Worm (Caenorhabditis elegans): Measurements from ENCODE around the gene K02E7.7.

Gene K02E7.7

ce11 chrII:1084899-1085298, 30.1 kb downstream of the K02E7.7 start (continued):
- TF ChIP-seq mdl-1 (tag; optimal IDR thresholded peaks at IDR 0.05), result no peak
- TF ChIP-seq aly-2 (tag; optimal IDR thresholded peaks at IDR 0.05), result no peak
- no peak for TF ChIP-seq nhr-12 (tag; optimal IDR thresholded peaks at IDR 0.05)
- no peak for TF ChIP-seq elt-3 (tag; optimal IDR thresholded peaks at IDR 0.05)
- TF ChIP-seq pha-4 (tag; optimal IDR thresholded peaks at IDR 0.05), result peak; percentile 35
- no peak for TF ChIP-seq unc-62 (GFP tag; optimal IDR thresholded peaks at IDR 0.05)
- peak; percentile 10 for TF ChIP-seq lin-15B (tag; optimal IDR thresholded peaks at IDR 0.05)
- no peak for TF ChIP-seq fkh-10 (GFP tag; optimal IDR thresholded peaks at IDR 0.05)
- TF ChIP-seq elt-1 (tag; optimal IDR thresholded peaks at IDR 0.05), result no peak
- TF ChIP-seq nhr-237 (tag; optimal IDR thresholded peaks at IDR 0.05), result no peak
- TF ChIP-seq ztf-4 (tag; optimal IDR thresholded peaks at IDR 0.05), result no peak

- TF ChIP-seq elt-3 (tag; optimal IDR thresholded peaks at IDR 0.05), result no peak
- TF ChIP-seq nhr-67 (tag; optimal IDR thresholded peaks at IDR 0.05), result no peak
- no peak for TF ChIP-seq jun-1 (tag; optimal IDR thresholded peaks at IDR 0.05)
- TF ChIP-seq mdl-1 (tag; optimal IDR thresholded peaks at IDR 0.05), result no peak
- TF ChIP-seq eor-1 (tag; optimal IDR thresholded peaks at IDR 0.05), result no peak
- no peak for TF ChIP-seq lin-15B (tag; optimal IDR thresholded peaks at IDR 0.05)
- TF ChIP-seq ZK546.5 (tag; optimal IDR thresholded peaks at IDR 0.05), result no peak
- no peak for TF ChIP-seq R02D3.7 (tag; optimal IDR thresholded peaks at IDR 0.05)
- TF ChIP-seq nhr-28 (tag; optimal IDR thresholded peaks at IDR 0.05), result no peak
- no peak for TF ChIP-seq nhr-11 (tag; optimal IDR thresholded peaks at IDR 0.05)
- TF ChIP-seq nfya-1 (tag; optimal IDR thresholded peaks at IDR 0.05; ENCODE audit: insufficient read depth), result no peak
- no peak for TF ChIP-seq elt-2 (tag; optimal IDR thresholded peaks at IDR 0.05)
- TF ChIP-seq ztf-11 (tag; optimal IDR thresholded peaks at IDR 0.05), result no peak
- no peak for TF ChIP-seq sea-2 (GFP tag; optimal IDR thresholded peaks at IDR 0.05)
- TF ChIP-seq snpc-4 (tag; optimal IDR thresholded peaks at IDR 0.05), result no peak
- TF ChIP-seq egl-5 (tag; optimal IDR thresholded peaks at IDR 0.05), result no peak
- no peak for TF ChIP-seq ceh-82 (tag; optimal IDR thresholded peaks at IDR 0.05)
- TF ChIP-seq nhr-23 (tag; optimal IDR thresholded peaks at IDR 0.05), result no peak
- TF ChIP-seq daf-12 (tag; optimal IDR thresholded peaks at IDR 0.05), result no peak
- TF ChIP-seq zag-1 (tag; optimal IDR thresholded peaks at IDR 0.05), result no peak
Observed at ce11 chrII:1085546-1085945, 30.7 kb downstream of the K02E7.7 start.

DNA sequence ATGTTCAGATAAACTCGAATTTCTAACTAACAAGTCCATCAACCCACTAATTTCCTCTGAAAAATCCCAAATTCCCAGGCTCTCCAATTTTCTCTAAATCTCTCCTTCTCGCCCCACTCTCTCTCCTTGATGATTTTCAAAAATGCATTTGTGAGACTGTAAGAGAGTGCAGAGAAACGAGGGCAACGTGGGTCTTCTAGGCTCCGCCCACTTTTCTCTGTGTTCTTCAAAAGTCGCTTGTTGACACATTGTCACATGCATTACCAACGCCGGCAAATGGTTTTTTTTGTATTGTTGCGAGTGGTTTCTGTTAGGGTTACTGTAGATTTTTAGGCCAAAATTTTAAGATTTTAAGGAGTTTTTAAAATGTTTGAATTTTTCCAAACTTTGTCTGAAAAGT, 31.7 kb downstream of the K02E7.7 start:
- TF ChIP-seq elt-3 (tag; optimal IDR thresholded peaks at IDR 0.05), result no peak
- peak; percentile 5 for TF ChIP-seq nhr-23 (tag; optimal IDR thresholded peaks at IDR 0.05)
- no peak for TF ChIP-seq ZK546.5 (tag; optimal IDR thresholded peaks at IDR 0.05)
- TF ChIP-seq ceh-82 (tag; optimal IDR thresholded peaks at IDR 0.05), result no peak
- no peak for TF ChIP-seq nhr-67 (tag; optimal IDR thresholded peaks at IDR 0.05)
- TF ChIP-seq mdl-1 (tag; optimal IDR thresholded peaks at IDR 0.05), result no peak
- TF ChIP-seq ceh-28 (tag; optimal IDR thresholded peaks at IDR 0.05), result no peak
- TF ChIP-seq fkh-2 (tag; optimal IDR thresholded peaks at IDR 0.05), result no peak
- TF ChIP-seq nhr-77 (tag; optimal IDR thresholded peaks at IDR 0.05), result no peak
- no peak for TF ChIP-seq aly-2 (tag; optimal IDR thresholded peaks at IDR 0.05)
- TF ChIP-seq lin-15B (tag; optimal IDR thresholded peaks at IDR 0.05), result no peak
- no peak for TF ChIP-seq ceh-16 (tag; optimal IDR thresholded peaks at IDR 0.05)
- TF ChIP-seq ztf-4 (tag; optimal IDR thresholded peaks at IDR 0.05), result no peak
- no peak for TF ChIP-seq unc-39 (tag; optimal IDR thresholded peaks at IDR 0.05)
- no peak for TF ChIP-seq elt-1 (tag; optimal IDR thresholded peaks at IDR 0.05)
- no peak for TF ChIP-seq pqm-1 (tag; optimal IDR thresholded peaks at IDR 0.05)
- TF ChIP-seq fos-1 (tag; optimal IDR thresholded peaks at IDR 0.05), result no peak
- no peak for TF ChIP-seq skn-1 (tag; optimal IDR thresholded peaks at IDR 0.05)
- TF ChIP-seq nhr-76 (tag; optimal IDR thresholded peaks at IDR 0.05), result no peak
- TF ChIP-seq mml-1 (tag; optimal IDR thresholded peaks at IDR 0.05), result no peak
- no peak for TF ChIP-seq eor-1 (tag; optimal IDR thresholded peaks at IDR 0.05)
- TF ChIP-seq nhr-43 (tag; optimal IDR thresholded peaks at IDR 0.05; ENCODE audit: poor library complexity, severe bottlenecking), result no peak
- peak; percentile 10 for TF ChIP-seq pha-4 (tag; optimal IDR thresholded peaks at IDR 0.05)
- TF ChIP-seq ztf-11 (tag; optimal IDR thresholded peaks at IDR 0.05), result no peak
- TF ChIP-seq daf-12 (tag; optimal IDR thresholded peaks at IDR 0.05), result no peak
- TF ChIP-seq zag-1 (tag; optimal IDR thresholded peaks at IDR 0.05), result no peak
- no peak for TF ChIP-seq nhr-12 (tag; optimal IDR thresholded peaks at IDR 0.05)
- TF ChIP-seq egl-27 (tag; optimal IDR thresholded peaks at IDR 0.05), result no peak
- no peak for TF ChIP-seq ceh-9 (tag; optimal IDR thresholded peaks at IDR 0.05)
- no peak for TF ChIP-seq hmg-11 (tag; optimal IDR thresholded peaks at IDR 0.05)
- peak; percentile 15 for TF ChIP-seq nfya-1 (tag; optimal IDR thresholded peaks at IDR 0.05; ENCODE audit: insufficient read depth)
- TF ChIP-seq egl-5 (tag; optimal IDR thresholded peaks at IDR 0.05), result peak; percentile 19
